Fruit fly (Drosophila melanogaster) whole organism, pupa: ENCODE measurements around the gene Dlic.

Source experiments
- CG14655 ChIP-seq: fragments of 200-800 bp; sonication (Bioruptor generic); optimal IDR thresholded peaks from 3 replicates; lab custom pipeline; 2017; ENCODE audit warnings: mild to moderate bottlenecking, missing biosample characterization, missing genetic modification reagents, missing genetic modification characterization
- CG15710 ChIP-seq: fragments of 200-800 bp; sonication (Bioruptor generic); optimal IDR thresholded peaks from 2 replicates; lab custom pipeline; 2018; ENCODE audit warnings: missing biosample characterization, mild to moderate bottlenecking, missing genetic modification characterization, moderate library complexity
- CG34367 ChIP-seq: fragments of 200-800 bp; sonication (Bioruptor generic); optimal IDR thresholded peaks from 2 replicates; lab custom pipeline; 2018; ENCODE audit warnings: missing biosample characterization, mild to moderate bottlenecking, missing genetic modification characterization
- CG4496 ChIP-seq: fragments of 200-800 bp; sonication (Bioruptor generic); IDR thresholded peaks from 3 replicates; pipeline ENCODE4 v1.3.6; 2022; ENCODE audit warnings: missing biosample characterization, missing genetic modification characterization
- CG8159 ChIP-seq: fragments of 200-800 bp; sonication (Bioruptor generic); optimal IDR thresholded peaks from 3 replicates; lab custom pipeline; 2018; ENCODE audit warnings: missing biosample characterization, mild to moderate bottlenecking, missing genetic modification characterization, moderate library complexity
- D1 ChIP-seq: fragments of 200-800 bp; sonication (Bioruptor generic); optimal IDR thresholded peaks from 2 replicates; lab custom pipeline; 2018; ENCODE audit warnings: missing biosample characterization, mild to moderate bottlenecking, missing genetic modification characterization, moderate library complexity
- EcR ChIP-seq: fragments of 200-800 bp; sonication (Bioruptor generic); optimal IDR thresholded peaks from 3 replicates; lab custom pipeline; 2019; ENCODE audit warnings: missing biosample characterization, missing genetic modification characterization, mild to moderate bottlenecking, moderate library complexity, missing genetic modification reagents
- Ets98B ChIP-seq: fragments of 200-800 bp; sonication (Bioruptor generic); IDR thresholded peaks from 2 replicates; pipeline ENCODE4 v1.3.6; 2022; ENCODE audit warnings: missing biosample characterization, missing genetic modification characterization
- Pif1A ChIP-seq: fragments of 200-800 bp; sonication (Bioruptor generic); optimal IDR thresholded peaks from 3 replicates; lab custom pipeline; 2016; ENCODE audit warnings: missing biosample characterization, missing genetic modification characterization
- Pif1B ChIP-seq: fragments of 200-800 bp; sonication (Bioruptor generic); optimal IDR thresholded peaks from 3 replicates; lab custom pipeline; 2016; ENCODE audit warnings: missing biosample characterization, missing genetic modification characterization
- Snoo ChIP-seq: fragments of 200-800 bp; sonication (Bioruptor generic); optimal IDR thresholded peaks from 3 replicates; lab custom pipeline; 2017; ENCODE audit warnings: missing biosample characterization, mild to moderate bottlenecking, missing genetic modification characterization, inconsistent platforms
- fd96Ca ChIP-seq: fragments of 200-800 bp; sonication (Bioruptor generic); IDR thresholded peaks from 3 replicates; pipeline ENCODE4 v1.3.6; 2022; ENCODE audit warnings: missing biosample characterization, missing genetic modification characterization
- gl ChIP-seq: fragments of 200-800 bp; sonication (Bioruptor generic); optimal IDR thresholded peaks from 2 replicates; lab custom pipeline; 2018; ENCODE audit warnings: missing biosample characterization, mild to moderate bottlenecking, missing genetic modification characterization
- rn ChIP-seq: fragments of 200-800 bp; sonication (Bioruptor generic); IDR thresholded peaks from 2 replicates; pipeline ENCODE4 v1.3.6; 2022; ENCODE audit warnings: missing biosample characterization, missing genetic modification characterization

DNA sequence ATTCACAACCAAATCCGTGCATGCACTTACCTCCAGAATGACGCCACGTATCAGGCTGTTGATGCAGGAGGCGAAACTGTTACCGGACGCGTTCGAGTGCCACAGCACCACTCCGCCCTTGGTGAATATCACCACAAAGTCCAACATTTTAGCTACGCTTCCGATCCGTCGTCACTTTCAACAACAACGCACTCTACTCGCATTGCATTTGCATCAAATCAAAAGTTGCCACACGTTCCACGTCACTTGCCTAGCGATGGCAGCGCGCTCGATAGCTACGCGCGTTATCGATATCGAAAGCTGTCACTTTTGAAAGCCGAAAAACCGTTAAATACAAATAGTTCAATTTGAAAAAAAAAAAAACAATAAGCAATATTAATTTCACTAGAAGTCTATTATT is 25.4 kb upstream of the Dlic start, which contains the start of gene SrpRalpha:
- TF ChIP-seq EcR (no peak), CG4496 (GFP tag; lab: Robert Waterston, UW) (no peak), CG14655 (GFP tag; lab: Kevin White, UChicago) (no peak), Ets98B (GFP tag; lab: Robert Waterston, UW) (no peak), gl (tag; lab: Kevin White, UChicago) (no peak), Snoo (no peak), fd96Ca (GFP tag; lab: Robert Waterston, UW) (no peak), CG8159 (no peak), Pif1B (GFP tag; lab: Kevin White, UChicago) (no peak), CG34367 (no peak), CG15710 (tag; lab: Kevin White, UChicago) (no peak), Pif1A (GFP tag; lab: Kevin White, UChicago) (no peak), rn (GFP tag; lab: Robert Waterston, UW) (no peak), D1 (no peak)
